Fruit fly (Drosophila melanogaster): ENCODE results near the gene Det.

The Det gene

DNA sequence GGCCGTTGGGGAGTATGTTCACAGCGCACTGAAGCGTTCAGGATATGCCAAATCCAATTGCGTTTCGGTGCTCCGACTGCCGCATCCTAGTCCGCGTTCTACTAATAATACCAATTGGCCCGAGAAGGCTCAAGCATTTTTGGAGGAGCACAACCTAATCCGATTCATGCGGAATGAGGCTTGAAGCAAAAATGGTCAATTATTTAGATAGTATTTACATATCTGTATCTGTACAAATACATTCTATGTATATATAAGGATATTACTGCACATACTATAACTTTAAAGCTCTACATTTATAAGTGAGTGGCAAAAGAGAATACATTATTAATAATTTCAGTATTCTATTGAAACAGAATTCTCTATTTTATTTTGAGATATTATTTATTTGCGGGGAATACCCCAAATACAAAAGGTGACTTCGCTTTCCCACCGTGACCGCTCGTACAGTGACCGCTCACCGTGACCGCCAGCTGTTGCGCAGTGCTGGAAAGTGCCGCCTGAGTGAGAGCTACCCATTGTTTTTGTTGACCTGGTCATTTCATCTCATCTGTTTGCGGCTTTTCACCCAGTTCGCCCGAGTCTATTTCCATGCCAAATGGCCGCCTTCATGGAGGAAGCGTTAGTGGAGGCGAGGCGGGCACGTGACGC is 2.0 kb downstream of the Det start, which contains the start of gene CG5292 (continued):
- TF ChIP-seq CG9876 (GFP tag; optimal IDR thresholded peaks at IDR 0.05), result no peak
- TF ChIP-seq ham (GFP tag; IDR thresholded peaks at IDR 0.05), result no peak
- peak; percentile 23 for TF ChIP-seq CG18619 (GFP tag; optimal IDR thresholded peaks at IDR 0.05)
- TF ChIP-seq CG14710 (tag; optimal IDR thresholded peaks at IDR 0.05), result peak; percentile 80
- no peak for TF ChIP-seq CG6854 (GFP tag; optimal IDR thresholded peaks at IDR 0.05)
- TF ChIP-seq H15 (GFP tag; IDR thresholded peaks at IDR 0.05), result peak; percentile 30; the same call in 1 of the 3 replicates
- TF ChIP-seq CG12391 (tag; optimal IDR thresholded peaks at IDR 0.05), result peak; percentile 58
- no peak for TF ChIP-seq fd96Cb (tag; optimal IDR thresholded peaks at IDR 0.05)
- no peak for TF ChIP-seq MTF-1 (GFP tag; optimal IDR thresholded peaks at IDR 0.05; ENCODE audit: borderline replicate concordance)
- TF ChIP-seq Sin3A (optimal IDR thresholded peaks at IDR 0.05), result peak; percentile 35
- peak; percentile 30 for TF ChIP-seq Dip3 (GFP tag; optimal IDR thresholded peaks at IDR 0.05)
- no peak for TF ChIP-seq CG10654 (GFP tag; optimal IDR thresholded peaks at IDR 0.05)
- TF ChIP-seq Optix (GFP tag; IDR thresholded peaks at IDR 0.05), result peak; percentile 27; the same call in 1 of the 3 replicates
- no peak for TF ChIP-seq CG11723 (GFP tag; optimal IDR thresholded peaks at IDR 0.05)
- TF ChIP-seq Stat92E (GFP tag; optimal IDR thresholded peaks at IDR 0.05), result no peak
- TF ChIP-seq dysf (GFP tag; IDR thresholded peaks at IDR 0.05), result peak; percentile 60; the same call in 2 of the 3 replicates
- no peak; the same call in 1 of the 2 replicates for TF ChIP-seq CG4360 (GFP tag; IDR thresholded peaks at IDR 0.05)
- TF ChIP-seq stwl (tag; optimal IDR thresholded peaks at IDR 0.05), result peak; percentile 80
- peak; percentile 51 for TF ChIP-seq ranshi (GFP tag; IDR thresholded peaks at IDR 0.05)
- TF ChIP-seq mam (GFP tag; optimal IDR thresholded peaks at IDR 0.05), result peak; percentile 47
- TF ChIP-seq NK7.1 (GFP tag; optimal IDR thresholded peaks at IDR 0.05), result peak; percentile 24
- no peak for TF ChIP-seq sim (GFP tag; IDR thresholded peaks at IDR 0.05)
- TF ChIP-seq CG11696 (GFP tag; IDR thresholded peaks at IDR 0.05), result peak; percentile 45; the same call in 1 of the 2 replicates
- TF ChIP-seq bsh (GFP tag; optimal IDR thresholded peaks at IDR 0.05), result no peak
- TF ChIP-seq tgo (GFP tag; IDR thresholded peaks at IDR 0.05), result peak; percentile 52; the same call in 2 of the 3 replicates
- TF ChIP-seq NfI (GFP tag; optimal IDR thresholded peaks at IDR 0.05), result peak; percentile 55
- 0 out of 2 replicates have a peak, but pooled peaks have one; percentile 10 for TF ChIP-seq CG32772 (GFP tag; IDR thresholded peaks at IDR 0.05)
- no peak for TF ChIP-seq CG13894 (tag; optimal IDR thresholded peaks at IDR 0.05)
- peak; percentile 8 for TF ChIP-seq CG9437 (GFP tag; optimal IDR thresholded peaks at IDR 0.05)
- peak; percentile 32 for TF ChIP-seq tup (GFP tag; optimal IDR thresholded peaks at IDR 0.05)
- TF ChIP-seq CG4854 (GFP tag; optimal IDR thresholded peaks at IDR 0.05), result no peak
- no peak for TF ChIP-seq CG2199 (GFP tag; IDR thresholded peaks at IDR 0.05)
- TF ChIP-seq MBD-R2 (GFP tag; IDR thresholded peaks at IDR 0.05), result peak; percentile 100
- TF ChIP-seq Abd-B (GFP tag; optimal IDR thresholded peaks at IDR 0.05), result no peak
- 0 out of 2 replicates have a peak, but pooled peaks have one; percentile 35 for TF ChIP-seq hbn (GFP tag; IDR thresholded peaks at IDR 0.05; ENCODE audit: partially characterized antibody)
- TF ChIP-seq Max (GFP tag; optimal IDR thresholded peaks at IDR 0.05), result peak; percentile 42
- peak; percentile 38 for TF ChIP-seq CG8290 (GFP tag; optimal IDR thresholded peaks at IDR 0.05)
- TF ChIP-seq CG8290 (tag; optimal IDR thresholded peaks at IDR 0.05), result no peak
- TF ChIP-seq CG34422 (GFP tag; IDR thresholded peaks at IDR 0.05), result peak; percentile 79; the same call in 2 of the 3 replicates
- no peak for TF ChIP-seq CG1233 (GFP tag; optimal IDR thresholded peaks at IDR 0.05)
- TF ChIP-seq gcm (GFP tag; optimal IDR thresholded peaks at IDR 0.05), result no peak
- peak; percentile 56; the same call in 1 of the 3 replicates for TF ChIP-seq mld (GFP tag; IDR thresholded peaks at IDR 0.05; ENCODE audit: partially characterized antibody)
- peak; percentile 82 for TF ChIP-seq CG3847 (GFP tag; IDR thresholded peaks at IDR 0.05)
- peak; percentile 35 for TF ChIP-seq ttk (GFP tag; IDR thresholded peaks at IDR 0.05)
- TF ChIP-seq MESR4 (GFP tag; optimal IDR thresholded peaks at IDR 0.05), result peak; percentile 66
- TF ChIP-seq scrt (GFP tag; optimal IDR thresholded peaks at IDR 0.05), result peak; percentile 61
- peak; percentile 67 for TF ChIP-seq CG17829 (tag; optimal IDR thresholded peaks at IDR 0.05)
- TF ChIP-seq pho (GFP tag; optimal IDR thresholded peaks at IDR 0.05), result peak; percentile 50
- peak; percentile 56 for TF ChIP-seq Aef1 (GFP tag; IDR thresholded peaks at IDR 0.05)
- peak; percentile 35 for TF ChIP-seq Antp (GFP tag; optimal IDR thresholded peaks at IDR 0.05)

Data from whole organism, embryonic.